Worm (Caenorhabditis elegans): ENCODE measurements around the gene sad-1.

The sad-1 gene

ce11 chrX:13446418-13446817, 54.0 kb downstream of the sad-1 start, which contains the start of gene set-8:
Gene set-8, plus strand, starts transcription at chrX:13446718.
- TF ChIP-seq ama-1 (optimal IDR thresholded peaks at IDR 0.05) (no peak), ztf-11 (tag; optimal IDR thresholded peaks at IDR 0.05) (no peak), daf-12 (tag; optimal IDR thresholded peaks at IDR 0.05) (no peak), nhr-237 (tag; optimal IDR thresholded peaks at IDR 0.05) (no peak), skn-1 (tag; optimal IDR thresholded peaks at IDR 0.05) (no peak), unc-62 (GFP tag; optimal IDR thresholded peaks at IDR 0.05) (no peak), unc-39 (tag; optimal IDR thresholded peaks at IDR 0.05) (no peak)

- no peak for TF ChIP-seq fkh-2 (tag; optimal IDR thresholded peaks at IDR 0.05)
- TF ChIP-seq ztf-11 (tag; optimal IDR thresholded peaks at IDR 0.05): no peak
- no peak for TF ChIP-seq skn-1 (tag; optimal IDR thresholded peaks at IDR 0.05)
- no peak for TF ChIP-seq pqm-1 (tag; optimal IDR thresholded peaks at IDR 0.05)
- no peak for TF ChIP-seq nhr-77 (tag; optimal IDR thresholded peaks at IDR 0.05)
- TF ChIP-seq unc-39 (tag; optimal IDR thresholded peaks at IDR 0.05): no peak
- TF ChIP-seq aly-2 (tag; optimal IDR thresholded peaks at IDR 0.05): no peak
- TF ChIP-seq mdl-1 (tag; optimal IDR thresholded peaks at IDR 0.05): no peak
- TF ChIP-seq hmg-11 (tag; optimal IDR thresholded peaks at IDR 0.05): no peak
- no peak for TF ChIP-seq nfya-1 (tag; optimal IDR thresholded peaks at IDR 0.05; ENCODE audit: insufficient read depth)
These were observed 56.2 kb downstream of the sad-1 start for ce11 chrX:13444267-13444666.

- TF ChIP-seq lsy-12 (tag; optimal IDR thresholded peaks at IDR 0.05) (no peak), nhr-12 (tag; optimal IDR thresholded peaks at IDR 0.05) (no peak), fkh-2 (tag; optimal IDR thresholded peaks at IDR 0.05) (no peak), nfya-1 (tag; optimal IDR thresholded peaks at IDR 0.05; ENCODE audit: insufficient read depth) (no peak), unc-62 (GFP tag; optimal IDR thresholded peaks at IDR 0.05) (no peak), nhr-28 (tag; optimal IDR thresholded peaks at IDR 0.05) (no peak), eor-1 (tag; optimal IDR thresholded peaks at IDR 0.05) (no peak), nhr-23 (tag; optimal IDR thresholded peaks at IDR 0.05) (no peak), snpc-4 (tag; optimal IDR thresholded peaks at IDR 0.05) (no peak), egl-27 (tag; optimal IDR thresholded peaks at IDR 0.05) (no peak), nhr-43 (tag; optimal IDR thresholded peaks at IDR 0.05; ENCODE audit: poor library complexity, severe bottlenecking) (no peak), elt-3 (tag; optimal IDR thresholded peaks at IDR 0.05) (no peak)
These were observed 57.2 kb downstream of the sad-1 start for ce11 chrX:13443283-13443682.

ce11 chrX:13442446-13442845, 58.0 kb downstream of the sad-1 start:
- TF ChIP-seq jun-1 (tag; optimal IDR thresholded peaks at IDR 0.05): no peak
- no peak for TF ChIP-seq R02D3.7 (tag; optimal IDR thresholded peaks at IDR 0.05)
- no peak for TF ChIP-seq ama-1 (optimal IDR thresholded peaks at IDR 0.05)
- TF ChIP-seq lsy-12 (tag; optimal IDR thresholded peaks at IDR 0.05): peak; percentile 44
- no peak for TF ChIP-seq nhr-25 (tag; optimal IDR thresholded peaks at IDR 0.05)
- TF ChIP-seq pqm-1 (tag; optimal IDR thresholded peaks at IDR 0.05): no peak
- no peak for TF ChIP-seq nfya-1 (tag; optimal IDR thresholded peaks at IDR 0.05; ENCODE audit: insufficient read depth)
- TF ChIP-seq fkh-10 (GFP tag; optimal IDR thresholded peaks at IDR 0.05): no peak
- TF ChIP-seq unc-62 (GFP tag; optimal IDR thresholded peaks at IDR 0.05): no peak
- TF ChIP-seq lin-15B (tag; optimal IDR thresholded peaks at IDR 0.05): no peak
- TF ChIP-seq snpc-4 (tag; optimal IDR thresholded peaks at IDR 0.05): no peak
- TF ChIP-seq nhr-23 (tag; optimal IDR thresholded peaks at IDR 0.05): peak; percentile 27
- peak; percentile 15 for TF ChIP-seq skn-1 (tag; optimal IDR thresholded peaks at IDR 0.05)
- TF ChIP-seq nhr-67 (tag; optimal IDR thresholded peaks at IDR 0.05): no peak
- no peak for TF ChIP-seq egl-27 (tag; optimal IDR thresholded peaks at IDR 0.05)
- no peak for TF ChIP-seq ZK546.5 (tag; optimal IDR thresholded peaks at IDR 0.05)
- no peak for TF ChIP-seq ztf-11 (tag; optimal IDR thresholded peaks at IDR 0.05)
- no peak for TF ChIP-seq elt-3 (tag; optimal IDR thresholded peaks at IDR 0.05)
- peak; percentile 17 for TF ChIP-seq nhr-43 (tag; optimal IDR thresholded peaks at IDR 0.05; ENCODE audit: poor library complexity, severe bottlenecking)
- no peak for TF ChIP-seq fkh-2 (tag; optimal IDR thresholded peaks at IDR 0.05)
- peak; percentile 23 for TF ChIP-seq elt-2 (tag; optimal IDR thresholded peaks at IDR 0.05)
- TF ChIP-seq elt-1 (tag; optimal IDR thresholded peaks at IDR 0.05): no peak
- TF ChIP-seq nhr-77 (tag; optimal IDR thresholded peaks at IDR 0.05): no peak
- no peak for TF ChIP-seq daf-12 (tag; optimal IDR thresholded peaks at IDR 0.05)
- peak; percentile 54 for TF ChIP-seq pha-4 (tag; optimal IDR thresholded peaks at IDR 0.05)
- no peak for TF ChIP-seq ceh-9 (tag; optimal IDR thresholded peaks at IDR 0.05)
- no peak for TF ChIP-seq fos-1 (tag; optimal IDR thresholded peaks at IDR 0.05)
- TF ChIP-seq nhr-28 (tag; optimal IDR thresholded peaks at IDR 0.05): no peak
- no peak for TF ChIP-seq unc-39 (tag; optimal IDR thresholded peaks at IDR 0.05)
- peak; percentile 33 for TF ChIP-seq lin-39 (tag; optimal IDR thresholded peaks at IDR 0.05)
- no peak for TF ChIP-seq nhr-237 (tag; optimal IDR thresholded peaks at IDR 0.05)
- no peak for TF ChIP-seq sea-2 (GFP tag; optimal IDR thresholded peaks at IDR 0.05)
- TF ChIP-seq egl-5 (tag; optimal IDR thresholded peaks at IDR 0.05): no peak
- no peak for TF ChIP-seq nhr-76 (tag; optimal IDR thresholded peaks at IDR 0.05)
- TF ChIP-seq aly-2 (tag; optimal IDR thresholded peaks at IDR 0.05): no peak
- no peak for TF ChIP-seq mml-1 (tag; optimal IDR thresholded peaks at IDR 0.05)
- TF ChIP-seq ceh-82 (tag; optimal IDR thresholded peaks at IDR 0.05): peak; percentile 44
- TF ChIP-seq tbx-2 (tag; optimal IDR thresholded peaks at IDR 0.05): peak; percentile 44
- TF ChIP-seq eor-1 (tag; optimal IDR thresholded peaks at IDR 0.05): no peak
- TF ChIP-seq mdl-1 (tag; optimal IDR thresholded peaks at IDR 0.05): no peak
- TF ChIP-seq ztf-4 (tag; optimal IDR thresholded peaks at IDR 0.05): no peak
- TF ChIP-seq nhr-11 (tag; optimal IDR thresholded peaks at IDR 0.05): no peak
- TF ChIP-seq nhr-12 (tag; optimal IDR thresholded peaks at IDR 0.05): no peak
